Fruit fly (Drosophila melanogaster): Measurements from ENCODE around the gene Pgam5.

Pgam5 gene

DNA sequence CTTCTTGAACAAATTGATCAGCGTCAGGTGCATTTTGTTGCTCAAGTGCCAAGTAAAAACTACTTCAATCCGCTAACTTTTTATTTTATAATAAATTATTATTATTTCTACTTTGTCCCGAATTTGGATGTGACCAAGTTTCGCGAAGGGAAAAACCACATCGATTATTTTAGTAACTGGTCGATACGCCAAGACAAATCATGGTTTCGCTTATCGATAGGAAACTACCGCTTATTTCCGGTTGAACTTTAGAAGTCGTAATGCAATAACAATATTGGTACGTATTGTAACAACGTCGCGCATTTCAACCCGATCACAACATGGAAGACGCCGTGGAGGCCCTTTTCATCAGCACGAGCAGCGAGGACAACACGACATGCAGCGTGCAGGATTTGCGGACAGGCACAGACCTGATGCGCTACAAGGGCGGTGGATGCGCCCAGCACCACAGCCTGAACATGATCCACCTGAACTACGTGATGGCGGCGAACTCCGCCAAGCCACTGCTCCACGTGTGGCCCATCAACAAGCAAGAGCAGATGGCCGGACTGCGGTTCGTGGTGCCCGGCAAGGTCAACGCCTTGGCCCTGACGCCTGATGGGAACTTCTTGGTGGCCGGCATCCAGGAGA, 3.9 kb upstream of the Pgam5 start, which contains the start of the genes CG14817 and CG14805 (continued):
- TF ChIP-seq CG6683 (GFP tag; optimal IDR thresholded peaks at IDR 0.05): peak; percentile 69
- TF ChIP-seq Dek (tag; optimal IDR thresholded peaks at IDR 0.05): peak; percentile 43
- TF ChIP-seq dmrt11E (tag; optimal IDR thresholded peaks at IDR 0.05): peak; percentile 59
- TF ChIP-seq Neu2 (GFP tag; optimal IDR thresholded peaks at IDR 0.05; ENCODE audit: borderline replicate concordance): no peak
- no peak for TF ChIP-seq CG15073 (GFP tag; optimal IDR thresholded peaks at IDR 0.05)
- no peak for TF ChIP-seq pum (GFP tag; optimal IDR thresholded peaks at IDR 0.05)
- TF ChIP-seq nmo (GFP tag; optimal IDR thresholded peaks at IDR 0.05): peak; percentile 53
- TF ChIP-seq CG4730 (GFP tag; IDR thresholded peaks at IDR 0.05): no peak
- peak; percentile 89 for TF ChIP-seq CG3281 (GFP tag; optimal IDR thresholded peaks at IDR 0.05)
- TF ChIP-seq CG6689 (GFP tag; IDR thresholded peaks at IDR 0.05): 0 out of 2 replicates have a peak, but pooled peaks have one; percentile 19
- no peak for TF ChIP-seq CG15696 (tag; optimal IDR thresholded peaks at IDR 0.05)
- TF ChIP-seq Lhr (GFP tag; optimal IDR thresholded peaks at IDR 0.05): peak; percentile 50
- peak; percentile 65 for TF ChIP-seq CG2202 (tag; optimal IDR thresholded peaks at IDR 0.05)
- TF ChIP-seq Dbx (GFP tag; IDR thresholded peaks at IDR 0.05): no peak
- no peak for TF ChIP-seq danr (GFP tag; IDR thresholded peaks at IDR 0.05)
- TF ChIP-seq CG14710 (tag; optimal IDR thresholded peaks at IDR 0.05): peak; percentile 66
- no peak for TF ChIP-seq CG1024 (GFP tag; IDR thresholded peaks at IDR 0.05)
- TF ChIP-seq bab2 (GFP tag; optimal IDR thresholded peaks at IDR 0.05): no peak
- TF ChIP-seq Hr3 (GFP tag; optimal IDR thresholded peaks at IDR 0.05): no peak
- TF ChIP-seq bbx (GFP tag; IDR thresholded peaks at IDR 0.05; ENCODE audit: partially characterized antibody): peak; percentile 61
- peak in 1 of 2 experiments; percentile 22 for TF ChIP-seq crp (GFP tag; optimal IDR thresholded peaks at IDR 0.05)
- TF ChIP-seq ham (GFP tag; IDR thresholded peaks at IDR 0.05): no peak
- TF ChIP-seq ash1 (GFP tag; optimal IDR thresholded peaks at IDR 0.05): peak; percentile 85
- no peak for TF ChIP-seq CG10565 (GFP tag; optimal IDR thresholded peaks at IDR 0.05)
- no peak for TF ChIP-seq Gsc (GFP tag; IDR thresholded peaks at IDR 0.05)
- TF ChIP-seq Spps (tag; optimal IDR thresholded peaks at IDR 0.05): peak; percentile 56
- peak; percentile 81 for TF ChIP-seq CG10431 (GFP tag; optimal IDR thresholded peaks at IDR 0.05)
- TF ChIP-seq so (GFP tag; IDR thresholded peaks at IDR 0.05): 0 out of 3 replicates have a peak, but pooled peaks have one; percentile 29
- TF ChIP-seq CG6654 (GFP tag; optimal IDR thresholded peaks at IDR 0.05): peak; percentile 33
- TF ChIP-seq CG12942 (GFP tag; optimal IDR thresholded peaks at IDR 0.05): no peak
- peak; percentile 56 for TF ChIP-seq Scr (GFP tag; IDR thresholded peaks at IDR 0.05; ENCODE audit: partially characterized antibody)
- peak; percentile 31 for TF ChIP-seq CG8359 (GFP tag; optimal IDR thresholded peaks at IDR 0.05; ENCODE audit: borderline replicate concordance)
- TF ChIP-seq HHEX (GFP tag; optimal IDR thresholded peaks at IDR 0.05): peak; percentile 84
- TF ChIP-seq CG18619 (GFP tag; optimal IDR thresholded peaks at IDR 0.05): peak; percentile 79
- no peak for TF ChIP-seq CG1832 (GFP tag; optimal IDR thresholded peaks at IDR 0.05)
- TF ChIP-seq CG11696 (GFP tag; IDR thresholded peaks at IDR 0.05): no peak
- peak; percentile 10 for TF ChIP-seq CG13123 (GFP tag; optimal IDR thresholded peaks at IDR 0.05)
- TF ChIP-seq CG13424 (tag; optimal IDR thresholded peaks at IDR 0.05): peak; percentile 47
- no peak for TF ChIP-seq CG1603 (tag; optimal IDR thresholded peaks at IDR 0.05)
- TF ChIP-seq odd (GFP tag; optimal IDR thresholded peaks at IDR 0.05): no peak
- peak; percentile 7 for TF ChIP-seq CG2120 (GFP tag; optimal IDR thresholded peaks at IDR 0.05)
- TF ChIP-seq Med (GFP tag): peak; percentile 95
- no peak for TF ChIP-seq CG10959 (GFP tag; IDR thresholded peaks at IDR 0.05)
- TF ChIP-seq CG12236 (GFP tag; optimal IDR thresholded peaks at IDR 0.05): no peak
- no peak for TF ChIP-seq Sin3A (optimal IDR thresholded peaks at IDR 0.05)
- peak; percentile 76 for TF ChIP-seq CG10147 (GFP tag; optimal IDR thresholded peaks at IDR 0.05)
- peak; percentile 92 for TF ChIP-seq MTF-1 (GFP tag; optimal IDR thresholded peaks at IDR 0.05; ENCODE audit: borderline replicate concordance)
- peak; percentile 78 for TF ChIP-seq Rfx (GFP tag; IDR thresholded peaks at IDR 0.05)
- no peak for TF ChIP-seq mam (GFP tag; optimal IDR thresholded peaks at IDR 0.05)

Measured in whole organism, embryonic.